Fruit fly (Drosophila melanogaster): ENCODE results near the gene CG9624.

The CG9624 gene

DNA sequence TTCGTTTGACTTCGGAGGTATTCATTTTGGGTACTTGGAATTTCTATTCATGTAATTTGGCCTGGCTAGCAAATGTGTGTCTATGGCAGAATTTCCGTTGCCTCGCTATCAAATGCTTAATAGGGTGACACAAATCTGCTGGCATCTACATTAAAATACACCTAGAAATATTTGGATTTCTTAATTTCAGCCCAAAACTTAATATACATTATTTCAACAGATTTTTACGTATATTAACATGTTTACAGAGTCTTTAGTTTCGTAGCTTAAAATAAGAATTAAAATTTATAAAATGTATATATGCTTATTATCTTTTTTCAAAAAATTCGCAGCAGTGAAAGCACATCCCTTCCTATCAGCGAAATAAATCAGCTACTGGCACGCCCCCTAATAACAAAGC is at the start of gene CG9624:
Gene CG9624, minus strand, starts transcription at position 101 of the 400 bp plus-strand sequence.
- TF ChIP-seq noc (tag; optimal IDR thresholded peaks at IDR 0.05) = no peak

DNA sequence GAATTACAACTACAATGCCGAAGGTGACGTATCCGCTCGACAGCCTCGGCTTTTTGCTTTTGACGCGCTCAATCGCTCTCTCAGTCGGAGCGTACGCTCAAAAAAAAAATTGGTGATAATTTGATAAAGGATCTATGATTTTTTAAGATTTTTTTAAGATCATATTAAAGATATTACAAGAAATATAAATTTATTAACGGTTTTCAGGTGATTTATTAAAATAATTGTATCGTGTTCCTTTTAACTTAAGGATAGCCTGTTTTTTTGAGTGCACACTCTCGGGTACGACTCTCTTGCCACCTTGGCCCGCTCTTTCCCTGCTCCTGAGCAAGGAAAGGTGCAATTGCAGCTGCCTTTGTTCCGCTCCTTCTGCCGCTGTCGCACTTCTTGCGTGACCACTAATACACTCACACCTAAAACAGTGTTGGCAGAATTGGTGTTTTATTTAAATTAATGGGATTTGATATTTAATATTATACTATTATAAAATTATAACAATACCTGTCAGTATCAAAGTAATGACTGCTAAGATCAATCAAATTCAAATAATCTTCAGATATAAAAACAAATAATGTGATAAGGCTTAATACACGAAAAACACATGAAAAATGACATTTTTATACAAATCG is 49.1 kb upstream of the CG9624 start:
- TF ChIP-seq noc (tag; optimal IDR thresholded peaks at IDR 0.05) = no peak

DNA sequence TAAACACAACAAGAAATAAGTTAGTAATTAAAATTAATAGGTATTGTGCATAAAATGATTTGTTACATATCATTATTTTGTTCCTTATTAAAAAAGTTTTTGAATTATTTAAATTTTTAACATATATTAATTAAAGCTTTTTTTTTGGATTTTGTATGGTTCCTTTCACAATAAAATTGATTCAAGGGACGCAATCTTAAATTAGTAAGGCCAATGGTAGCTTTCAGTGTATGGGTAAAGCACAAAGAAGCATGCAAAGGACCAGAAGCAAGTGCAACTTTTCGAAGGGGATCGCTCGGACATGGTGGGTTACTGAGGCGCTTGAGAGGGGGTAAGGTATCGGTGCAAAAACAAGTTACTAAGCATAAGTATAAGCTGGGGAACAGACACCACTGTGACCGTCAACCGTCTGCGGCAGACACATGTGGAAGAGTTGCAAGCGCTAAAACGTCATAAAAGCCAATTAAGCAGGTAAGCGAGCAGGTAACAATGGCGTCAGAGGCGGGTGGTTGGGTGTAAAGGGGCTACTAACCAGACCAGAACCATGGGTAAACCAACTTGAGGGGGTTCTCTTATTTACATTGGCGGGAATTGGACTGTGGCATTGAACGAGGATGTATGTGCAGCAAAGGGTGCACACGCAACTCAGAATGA is 46.7 kb upstream of the CG9624 start:
- no peak for TF ChIP-seq noc (tag; optimal IDR thresholded peaks at IDR 0.05)

DNA sequence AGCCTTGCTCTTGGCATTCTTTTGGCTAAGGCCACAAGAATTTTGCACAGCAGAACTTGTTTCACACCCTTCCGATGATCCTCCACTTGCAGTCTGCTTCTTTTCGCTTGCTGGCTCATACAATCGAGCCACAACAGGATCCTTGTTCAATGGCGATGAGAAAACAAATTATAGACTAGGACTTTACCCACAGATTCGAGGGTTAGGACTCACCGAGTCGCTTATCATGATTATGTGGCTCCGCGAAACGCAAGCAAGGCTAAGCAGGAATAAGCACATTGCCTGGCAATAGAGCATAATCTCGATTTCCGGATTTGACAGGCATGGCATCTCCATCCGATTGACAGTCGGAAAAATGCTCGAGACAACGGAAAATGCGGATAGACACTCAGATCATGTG is 33.1 kb upstream of the CG9624 start, which contains the start of the genes CG14839 and CG14841:
Gene CG14839, plus strand, starts transcription at position 301 of the 400 bp plus-strand sequence.
Gene CG14841, minus strand, starts transcription at position 332 of the 400 bp plus-strand sequence.
- TF ChIP-seq noc (tag; optimal IDR thresholded peaks at IDR 0.05) = no peak

DNA sequence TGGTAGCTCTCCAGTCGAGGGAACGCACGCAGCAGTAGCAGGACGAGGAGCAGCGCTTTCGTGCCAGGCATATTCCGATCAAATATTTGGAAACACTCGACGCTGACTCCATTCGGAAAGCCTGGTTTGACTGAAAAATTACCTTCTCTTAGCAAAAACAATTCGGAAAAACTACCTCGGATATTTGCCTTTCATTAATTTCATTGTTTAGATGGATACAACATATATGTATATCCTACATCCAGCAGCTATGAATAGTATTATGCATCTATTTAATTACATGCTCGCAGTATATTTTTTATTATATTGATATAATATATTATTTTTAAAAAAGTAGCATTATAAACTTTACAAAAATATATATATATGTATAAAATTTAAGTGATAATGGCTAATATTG is 32.2 kb upstream of the CG9624 start, which contains the start of gene CG14840:
Gene CG14840, minus strand, starts transcription at position 101 of the 400 bp plus-strand sequence.
- TF ChIP-seq noc (tag; optimal IDR thresholded peaks at IDR 0.05) = no peak

DNA sequence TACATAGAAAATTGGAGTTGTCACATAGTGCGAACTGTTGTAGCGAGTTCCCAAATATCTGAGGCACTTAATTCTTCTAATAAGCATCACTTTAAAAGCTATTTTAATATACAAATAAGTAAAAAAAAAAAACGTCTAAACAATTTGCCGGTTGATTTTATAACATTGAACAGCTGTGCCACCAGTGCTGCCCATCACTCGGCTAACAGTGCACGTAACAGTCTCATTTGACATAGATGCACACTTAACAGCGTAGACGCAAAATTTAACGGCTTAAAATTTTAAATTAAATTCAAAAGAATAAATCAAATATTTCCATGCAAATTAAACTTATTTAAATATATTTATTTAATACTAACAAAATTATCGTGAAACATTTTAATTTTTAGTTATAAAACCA is 30.9 kb upstream of the CG9624 start, which contains the start of gene MetRS-m:
Gene MetRS-m, minus strand, starts transcription at position 171 of the 400 bp plus-strand sequence.
- TF ChIP-seq noc (tag; optimal IDR thresholded peaks at IDR 0.05) = no peak

DNA sequence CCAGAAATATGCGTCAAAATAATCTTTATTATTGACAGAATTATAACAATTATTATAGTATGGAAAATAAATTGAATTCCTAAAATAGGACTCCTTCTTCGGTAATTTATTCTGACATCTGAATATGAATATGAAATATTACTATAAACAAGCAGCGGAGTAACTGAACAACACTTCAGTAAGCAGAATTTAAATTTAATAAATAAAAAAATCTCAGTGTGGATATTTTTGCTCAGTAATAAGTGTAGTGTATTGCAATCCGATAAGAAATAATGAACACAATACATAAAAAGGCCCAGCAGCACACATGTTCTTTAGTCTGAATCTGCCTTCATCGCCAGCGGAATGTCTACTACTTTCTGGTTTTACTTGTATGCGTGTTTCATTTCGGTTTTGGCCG is 26.9 kb upstream of the CG9624 start, which contains the start of gene CG43179:
Gene CG43179, plus strand, starts transcription at position 301 of the 400 bp plus-strand sequence.
- TF ChIP-seq noc (tag; optimal IDR thresholded peaks at IDR 0.05) = no peak

DNA sequence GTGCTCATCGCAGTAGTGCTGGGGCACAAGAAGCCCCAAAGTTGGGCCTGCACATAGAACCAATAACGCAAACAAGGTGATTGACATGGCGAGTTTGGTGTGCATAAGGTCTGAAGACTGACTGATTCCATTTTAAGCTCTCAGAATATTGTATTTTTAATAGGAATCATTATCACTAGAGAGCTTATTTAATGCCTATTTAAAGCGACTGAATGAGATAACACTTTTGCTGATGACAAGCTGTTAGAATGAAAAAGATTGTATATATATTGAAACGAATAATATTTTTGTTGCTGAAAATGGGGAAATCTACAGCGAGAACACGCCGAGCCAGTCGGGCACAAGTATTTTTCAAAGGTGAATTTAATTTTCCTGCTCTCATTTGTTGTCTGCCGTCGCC is 16.4 kb upstream of the CG9624 start, which contains the start of gene CG9616:
Gene CG9616, minus strand, starts transcription at position 101 of the 400 bp plus-strand sequence.
- TF ChIP-seq noc (tag; optimal IDR thresholded peaks at IDR 0.05) = no peak

DNA sequence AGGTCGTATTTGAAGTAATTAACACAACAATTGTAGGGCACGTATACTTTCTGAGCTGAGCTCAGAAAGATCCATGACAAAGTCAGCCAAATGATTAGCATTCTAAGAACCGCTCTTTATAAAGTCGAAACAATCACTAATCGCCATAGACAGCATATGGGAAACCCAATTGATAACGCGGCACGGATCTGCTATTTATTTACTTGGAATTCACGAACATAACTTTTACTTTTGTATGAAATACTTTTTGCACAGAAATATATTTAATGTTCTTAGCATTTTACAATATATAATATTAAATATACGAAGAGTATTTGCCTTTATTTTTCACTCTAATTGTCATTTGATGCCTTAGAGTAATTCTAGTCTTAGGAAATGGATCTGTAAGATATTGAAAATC is 15.6 kb upstream of the CG9624 start, which contains the start of gene CG43291:
Gene CG43291, minus strand, starts transcription at position 101 of the 400 bp plus-strand sequence.
- no peak for TF ChIP-seq noc (tag; optimal IDR thresholded peaks at IDR 0.05)

DNA sequence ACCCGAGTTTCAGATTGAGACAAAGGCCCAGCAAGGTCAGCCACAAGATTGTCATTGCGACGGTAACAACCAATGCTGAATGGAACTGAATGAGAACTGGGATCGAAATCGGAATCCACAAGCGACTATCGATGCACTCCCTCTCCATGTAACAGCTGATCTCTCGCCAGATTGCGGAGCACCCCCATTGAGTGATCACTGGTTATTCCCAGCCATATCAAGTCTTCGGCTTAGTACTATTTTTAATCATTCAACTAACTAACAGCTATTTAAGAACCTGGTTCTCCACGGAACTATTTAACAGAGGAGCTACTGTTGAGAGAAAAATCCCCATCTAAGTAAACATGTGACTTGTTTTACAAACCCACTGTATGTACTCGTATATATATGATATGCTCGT is 2.3 kb downstream of the CG9624 start, which contains the start of gene CG9631:
Gene CG9631, minus strand, starts transcription at position 101 of the 400 bp plus-strand sequence.
- TF ChIP-seq noc (tag; optimal IDR thresholded peaks at IDR 0.05) = no peak

DNA sequence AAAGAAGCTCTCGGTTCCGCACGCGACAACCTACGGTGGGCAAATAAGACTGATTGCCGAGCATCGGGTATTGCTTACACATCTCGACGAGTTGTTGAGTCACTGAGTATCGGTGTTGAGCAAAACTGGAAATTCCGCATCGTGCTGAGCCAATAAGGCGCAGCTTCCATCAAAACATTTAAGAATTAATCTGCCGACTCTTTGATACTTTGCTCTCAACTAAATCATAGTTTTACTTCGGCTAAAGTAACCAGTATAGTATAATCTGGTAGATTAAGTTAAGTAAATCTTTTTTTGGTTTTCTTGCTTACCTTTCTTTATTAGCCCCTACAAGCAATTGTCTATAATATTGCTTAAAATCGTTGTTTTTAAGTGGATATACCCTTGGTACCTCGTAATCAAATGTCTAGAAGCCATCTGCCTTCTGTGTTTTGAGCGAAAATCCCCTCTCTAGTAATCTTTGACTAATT is 4.8 kb downstream of the CG9624 start, which contains the start of gene Sp212:
Gene Sp212, minus strand, starts transcription at position 51 of the 470 bp plus-strand sequence.
- TF ChIP-seq noc (tag; optimal IDR thresholded peaks at IDR 0.05) = peak; percentile 33

DNA sequence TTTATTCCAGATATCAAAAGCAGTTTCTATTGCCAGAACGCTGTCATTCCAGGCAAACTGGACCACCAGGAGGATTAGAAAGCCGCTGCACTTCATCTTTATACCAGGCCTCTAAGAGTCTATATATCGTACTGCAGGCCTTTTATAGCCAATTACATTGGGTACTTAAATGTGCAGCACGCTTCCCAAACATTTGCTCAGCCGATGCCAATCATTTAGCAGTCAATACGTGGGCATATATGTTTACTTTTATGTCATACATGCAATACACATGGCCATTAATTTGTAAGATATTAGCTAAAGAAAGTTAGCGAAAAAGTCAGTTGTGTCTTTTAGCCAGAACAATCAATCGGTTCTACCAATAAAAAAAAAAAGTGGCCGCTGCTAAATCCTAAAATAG is 7.5 kb downstream of the CG9624 start, which contains the start of gene CG33109:
Gene CG33109, minus strand, starts transcription at position 101 of the 400 bp plus-strand sequence.
- no peak for TF ChIP-seq noc (tag; optimal IDR thresholded peaks at IDR 0.05)

DNA sequence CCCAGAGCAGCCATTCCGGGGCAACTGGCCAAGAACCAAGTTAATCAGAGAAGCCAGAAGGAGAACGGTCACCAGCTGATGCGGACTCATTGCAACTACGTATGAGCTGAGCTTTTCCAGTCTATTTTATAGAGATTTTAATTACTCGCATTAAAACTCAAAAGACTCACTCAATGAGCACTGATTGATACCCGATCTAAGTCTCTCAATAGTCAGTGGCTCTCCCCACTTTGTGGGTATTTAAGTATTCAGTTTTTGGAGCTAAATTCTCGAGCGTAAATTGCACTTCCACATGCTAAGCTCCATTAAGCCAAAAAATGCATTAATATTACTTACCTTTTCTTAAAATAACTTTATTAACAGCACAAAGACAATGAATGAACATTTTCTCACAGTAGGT is 8.8 kb downstream of the CG9624 start, which contains the start of gene CG31326:
Gene CG31326, minus strand, starts transcription at position 101 of the 400 bp plus-strand sequence.
- TF ChIP-seq noc (tag; optimal IDR thresholded peaks at IDR 0.05) = no peak

DNA sequence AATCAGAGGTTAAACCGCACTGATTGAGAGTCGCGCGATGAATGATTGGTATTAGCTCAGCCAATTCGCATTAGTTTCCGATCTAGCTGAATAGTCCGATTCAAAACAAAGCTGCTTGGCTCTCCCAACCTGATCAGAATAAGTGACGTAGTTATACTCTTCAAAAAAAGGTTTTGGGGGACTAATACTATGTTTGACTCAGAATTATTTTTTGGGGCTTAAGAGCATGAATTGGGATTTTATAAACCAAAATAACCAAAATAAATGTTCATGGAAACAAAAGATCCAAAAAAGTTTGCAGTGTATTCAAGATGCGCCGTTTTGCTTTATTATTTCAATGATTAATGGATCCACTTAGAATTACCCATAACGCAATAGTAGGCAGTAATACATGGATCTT is 11.1 kb downstream of the CG9624 start, which contains the start of gene CG9649:
Gene CG9649, minus strand, starts transcription at position 44 of the 400 bp plus-strand sequence.
- TF ChIP-seq noc (tag; optimal IDR thresholded peaks at IDR 0.05) = no peak

DNA sequence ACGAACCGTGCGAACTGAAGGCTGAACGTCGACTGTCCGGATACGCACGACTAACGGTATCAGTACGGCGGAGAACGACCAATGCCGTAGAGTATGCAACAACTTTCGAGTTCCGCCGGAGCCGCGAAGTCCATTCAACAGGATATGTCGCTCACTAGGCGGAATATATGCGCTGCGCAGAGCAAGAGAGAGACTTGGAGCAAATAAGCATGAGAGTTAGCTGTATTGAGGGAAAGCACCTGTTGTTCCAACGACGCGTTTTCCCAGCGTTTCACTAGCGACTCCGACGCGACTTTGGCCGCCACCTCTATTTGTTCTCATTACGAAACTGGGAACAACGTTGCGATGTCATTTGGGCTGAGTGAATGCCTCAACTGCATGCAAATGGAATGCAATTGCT is 14.2 kb downstream of the CG9624 start, which contains the start of gene Dop1R1:
Gene Dop1R1, minus strand, starts transcription at position 35 of the 400 bp plus-strand sequence.
- TF ChIP-seq noc (tag; optimal IDR thresholded peaks at IDR 0.05) = no peak

All from whole organism, larva.